Worm (Caenorhabditis elegans): ENCODE results near the gene D2023.1.
A peak's percentile ranks its signal among the peaks of the same experiment; 100 is the strongest.

D2023.1 gene

DNA sequence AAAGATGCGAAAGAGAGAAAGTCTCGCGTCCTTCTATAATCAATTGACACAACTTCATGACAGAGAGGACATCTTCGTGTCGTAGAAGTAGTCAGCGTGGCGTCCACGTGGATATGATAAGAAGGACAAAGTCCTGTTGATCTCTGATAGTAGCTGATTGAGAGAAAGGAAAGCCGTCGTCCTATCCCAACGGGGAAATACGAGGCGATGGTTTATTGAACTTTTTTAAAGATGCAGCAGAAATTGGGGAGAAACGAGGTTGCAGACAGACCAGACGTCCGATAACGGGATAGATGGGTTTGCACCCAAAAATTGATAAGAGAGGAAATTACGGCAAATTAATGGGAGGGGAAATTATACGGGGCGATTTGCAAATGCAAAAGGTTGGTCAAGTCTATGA, 13.2 kb downstream of the D2023.1 start (continued):
- TF ChIP-seq egl-13 (tag; optimal IDR thresholded peaks at IDR 0.05) (no peak), mep-1 (tag; optimal IDR thresholded peaks at IDR 0.05) (peak; percentile 36), skn-1 (tag; optimal IDR thresholded peaks at IDR 0.05) (no peak), nhr-71 (tag; optimal IDR thresholded peaks at IDR 0.05) (peak; percentile 91), lin-14 (GFP tag; optimal IDR thresholded peaks at IDR 0.05) (peak; percentile 89), C16A3.4 (tag; optimal IDR thresholded peaks at IDR 0.05) (peak; percentile 48), ets-5 (GFP tag; IDR thresholded peaks at IDR 0.05) (no peak), alr-1 (tag; optimal IDR thresholded peaks at IDR 0.05; ENCODE audit: borderline replicate concordance) (no peak), blmp-1 (tag; optimal IDR thresholded peaks at IDR 0.05) (peak; percentile 98), xbp-1 (tag; optimal IDR thresholded peaks at IDR 0.05) (peak; percentile 25), mdl-1 (tag; optimal IDR thresholded peaks at IDR 0.05) (peak; percentile 23 to 98), snpc-4 (tag; optimal IDR thresholded peaks at IDR 0.05) (no peak), zip-4 (GFP tag; optimal IDR thresholded peaks at IDR 0.05) (no peak), elt-2 (tag; optimal IDR thresholded peaks at IDR 0.05) (no peak), nhr-20 (tag; optimal IDR thresholded peaks at IDR 0.05) (peak; percentile 95), jun-1 (tag; optimal IDR thresholded peaks at IDR 0.05) (peak; percentile 27), vab-15 (tag; optimal IDR thresholded peaks at IDR 0.05) (no peak), ama-1 (optimal IDR thresholded peaks at IDR 0.05) (no peak), lin-35 (GFP tag; optimal IDR thresholded peaks at IDR 0.05) (peak in 1 of 2 experiments; percentile 69), nhr-76 (tag; optimal IDR thresholded peaks at IDR 0.05) (no peak), tbx-2 (tag; optimal IDR thresholded peaks at IDR 0.05) (peak; percentile 84), pax-3 (tag; optimal IDR thresholded peaks at IDR 0.05) (no peak), isw-1 (GFP tag; IDR thresholded peaks at IDR 0.05) (no peak), pag-3 (tag; optimal IDR thresholded peaks at IDR 0.05; ENCODE audit: borderline replicate concordance, insufficient read depth) (no peak), C04F5.9 (tag; optimal IDR thresholded peaks at IDR 0.05) (no peak), efl-1 (optimal IDR thresholded peaks at IDR 0.05) (no peak), efl-1 (GFP tag; optimal IDR thresholded peaks at IDR 0.05 in 1 of 2) (peak in 1 of 2 experiments; percentile 1), unc-86 (tag; optimal IDR thresholded peaks at IDR 0.05) (no peak), ceh-90 (tag; optimal IDR thresholded peaks at IDR 0.05) (no peak), egl-27 (tag; optimal IDR thresholded peaks at IDR 0.05) (peak in 1 of 2 experiments; percentile 60), C34B4.2 (tag; optimal IDR thresholded peaks at IDR 0.05) (no peak), ztf-4 (tag; optimal IDR thresholded peaks at IDR 0.05) (peak; percentile 55), ceh-63 (GFP tag; optimal IDR thresholded peaks at IDR 0.05) (no peak), fkh-10 (GFP tag; optimal IDR thresholded peaks at IDR 0.05) (no peak), dpl-1 (GFP tag; optimal IDR thresholded peaks at IDR 0.05) (peak in 1 of 3 experiments; percentile 22), nhr-11 (tag; optimal IDR thresholded peaks at IDR 0.05) (no peak), unc-98 (GFP tag; IDR thresholded peaks at IDR 0.05) (no peak), ces-1 (GFP tag; optimal IDR thresholded peaks at IDR 0.05) (no peak), F16B12.6 (tag; optimal IDR thresholded peaks at IDR 0.05) (no peak), unc-30 (tag; optimal IDR thresholded peaks at IDR 0.05) (no peak), nhr-85 (tag) (peak; percentile 99), unc-130 (tag; optimal IDR thresholded peaks at IDR 0.05) (peak; percentile 86), mef-2 (tag; optimal IDR thresholded peaks at IDR 0.05) (no peak), mab-9 (GFP tag; IDR thresholded peaks at IDR 0.05) (no peak), lin-39 (tag; optimal IDR thresholded peaks at IDR 0.05) (no peak), sptf-1 (tag; optimal IDR thresholded peaks at IDR 0.05) (no peak), rnt-1 (tag; optimal IDR thresholded peaks at IDR 0.05) (no peak), nhr-90 (tag; optimal IDR thresholded peaks at IDR 0.05; ENCODE audit: poor library complexity) (peak; percentile 89), lin-13 (GFP tag; optimal IDR thresholded peaks at IDR 0.05) (peak; percentile 11), aly-2 (tag; optimal IDR thresholded peaks at IDR 0.05) (no peak), nhr-12 (tag; optimal IDR thresholded peaks at IDR 0.05) (no peak), grh-1 (GFP tag; IDR thresholded peaks at IDR 0.05) (peak; percentile 86), lsy-2 (tag; optimal IDR thresholded peaks at IDR 0.05) (peak; percentile 30 to 61), hpl-2 (GFP tag; optimal IDR thresholded peaks at IDR 0.05) (no peak)

All from whole organism, L1 larva.